Worm (Caenorhabditis elegans): ENCODE measurements around the gene Y46G5A.29.

DNA sequence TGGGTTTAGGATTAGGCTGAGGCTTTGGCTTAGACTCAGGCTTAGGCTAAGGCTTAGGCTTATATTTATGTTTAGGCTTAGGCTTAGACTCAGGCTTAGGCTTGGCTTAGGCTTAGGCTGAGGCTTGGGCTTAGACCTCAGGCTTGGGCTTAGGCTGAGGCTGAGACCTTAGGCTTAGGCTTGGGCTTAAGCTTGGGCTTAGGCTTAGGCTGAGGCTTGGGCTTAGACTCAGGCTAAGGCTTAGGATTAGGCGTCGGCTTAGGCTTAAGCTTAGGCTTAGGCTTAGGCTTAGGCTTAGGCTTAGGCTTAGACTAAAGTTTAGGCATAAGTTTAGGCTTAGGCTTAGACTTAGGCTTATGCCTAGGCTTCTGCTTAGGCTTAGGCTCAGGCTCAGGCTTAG lies 31.5 kb upstream of the Y46G5A.29 start:
- no peak for TF ChIP-seq K11D2.4 (GFP tag; IDR thresholded peaks at IDR 0.05)
- no peak for TF ChIP-seq bed-2 (GFP tag; IDR thresholded peaks at IDR 0.05)
- TF ChIP-seq dpff-1 (tag; optimal IDR thresholded peaks at IDR 0.05): no peak
- no peak for TF ChIP-seq nfyb-1 (GFP tag; IDR thresholded peaks at IDR 0.05)
- no peak for TF ChIP-seq F33H1.4 (GFP tag; IDR thresholded peaks at IDR 0.05)
- TF ChIP-seq madf-3 (GFP tag; IDR thresholded peaks at IDR 0.05): no peak
- TF ChIP-seq F57C9.4 (tag; optimal IDR thresholded peaks at IDR 0.05): no peak
- TF ChIP-seq nhr-90 (tag; optimal IDR thresholded peaks at IDR 0.05): no peak
- TF ChIP-seq him-1 (tag; optimal IDR thresholded peaks at IDR 0.05): no peak
- TF ChIP-seq let-607 (tag; optimal IDR thresholded peaks at IDR 0.05): no peak
- no peak for TF ChIP-seq ama-1 (optimal IDR thresholded peaks at IDR 0.05)
- TF ChIP-seq ama-1 (GFP tag; optimal IDR thresholded peaks at IDR 0.05): no peak
- TF ChIP-seq pha-4 (tag; optimal IDR thresholded peaks at IDR 0.05): no peak
- TF ChIP-seq F49E8.2 (tag; optimal IDR thresholded peaks at IDR 0.05; ENCODE audit: insufficient read depth): no peak

Measured in whole organism, young adult.